Worm (Caenorhabditis elegans): ENCODE results near the gene F26D11.12.

The F26D11.12 gene

DNA sequence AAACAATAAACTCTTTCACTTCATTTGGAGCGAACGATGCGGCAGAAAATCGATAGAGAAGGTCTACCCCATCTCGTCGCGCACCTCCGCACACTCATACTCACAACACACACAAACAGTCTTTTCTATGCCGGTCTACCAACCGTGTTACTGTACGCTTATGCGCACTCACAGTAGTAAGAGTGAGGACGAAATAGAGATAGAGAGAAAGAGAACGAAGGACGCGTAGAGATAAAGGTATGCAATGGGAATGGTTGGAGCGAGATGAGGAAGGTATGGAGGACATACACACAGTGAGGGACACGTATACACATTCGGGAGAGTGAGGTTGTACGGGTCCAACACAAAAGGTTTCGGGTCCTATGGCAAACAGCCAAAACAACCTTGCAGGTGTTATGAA lies 23.7 kb upstream of the F26D11.12 start (continued):
- TF ChIP-seq D1046.2 (GFP tag; IDR thresholded peaks at IDR 0.05) (no peak), daf-8 (GFP tag; IDR thresholded peaks at IDR 0.05) (no peak), lim-7 (GFP tag; IDR thresholded peaks at IDR 0.05) (no peak), ceh-32 (tag; optimal IDR thresholded peaks at IDR 0.05; ENCODE audit: poor library complexity) (no peak), lin-38 (GFP tag; IDR thresholded peaks at IDR 0.05) (no peak), snpc-1.2 (GFP tag; IDR thresholded peaks at IDR 0.05) (no peak), daf-16 (GFP tag; optimal IDR thresholded peaks at IDR 0.05) (no peak), daf-16 (tag; optimal IDR thresholded peaks at IDR 0.05) (peak; percentile 36), cey-2 (tag; optimal IDR thresholded peaks at IDR 0.05; ENCODE audit: borderline replicate concordance, insufficient read depth) (no peak), ceh-62 (tag; optimal IDR thresholded peaks at IDR 0.05) (no peak), hlh-11 (tag; optimal IDR thresholded peaks at IDR 0.05) (peak; percentile 52), dmd-8 (GFP tag; IDR thresholded peaks at IDR 0.05) (no peak), ceh-28 (tag; optimal IDR thresholded peaks at IDR 0.05) (no peak), aly-2 (tag; optimal IDR thresholded peaks at IDR 0.05) (no peak), ztf-11 (tag; optimal IDR thresholded peaks at IDR 0.05) (no peak), lin-13 (GFP tag; optimal IDR thresholded peaks at IDR 0.05) (no peak), spr-3 (GFP tag; optimal IDR thresholded peaks at IDR 0.05) (no peak), lsy-2 (tag; optimal IDR thresholded peaks at IDR 0.05) (peak in 1 of 2 experiments; percentile 54), ceh-20 (GFP tag; IDR thresholded peaks at IDR 0.05) (no peak), zip-11 (GFP tag; IDR thresholded peaks at IDR 0.05) (no peak), pqm-1 (tag; optimal IDR thresholded peaks at IDR 0.05) (no peak), gei-8 (GFP tag; optimal IDR thresholded peaks at IDR 0.05) (no peak), unc-39 (tag; optimal IDR thresholded peaks at IDR 0.05) (no peak), sdz-12 (GFP tag; optimal IDR thresholded peaks at IDR 0.05) (no peak), mdl-1 (tag; optimal IDR thresholded peaks at IDR 0.05) (no peak), mdt-29 (GFP tag; IDR thresholded peaks at IDR 0.05) (no peak), ZK546.5 (tag; optimal IDR thresholded peaks at IDR 0.05) (no peak), R02D3.7 (tag; optimal IDR thresholded peaks at IDR 0.05) (no peak), nhr-77 (tag; optimal IDR thresholded peaks at IDR 0.05) (no peak), jun-1 (tag; optimal IDR thresholded peaks at IDR 0.05) (no peak), zfp-2 (tag; optimal IDR thresholded peaks at IDR 0.05) (no peak), lin-39 (tag; optimal IDR thresholded peaks at IDR 0.05) (no peak), lin-1 (GFP tag; IDR thresholded peaks at IDR 0.05) (no peak), nhr-48 (tag; optimal IDR thresholded peaks at IDR 0.05) (no peak), hlh-30 (tag; optimal IDR thresholded peaks at IDR 0.05; ENCODE audit: insufficient read depth) (no peak), dve-1 (tag; optimal IDR thresholded peaks at IDR 0.05; ENCODE audit: insufficient read depth) (peak; percentile 78), Y75B8A.6 (GFP tag; IDR thresholded peaks at IDR 0.05) (no peak), lin-15B (tag; optimal IDR thresholded peaks at IDR 0.05) (no peak), php-3 (GFP tag; IDR thresholded peaks at IDR 0.05) (no peak), F10B5.3 (tag; optimal IDR thresholded peaks at IDR 0.05) (no peak), duxl-1 (tag; optimal IDR thresholded peaks at IDR 0.05; ENCODE audit: poor library complexity) (no peak), ZK337.2 (GFP tag; IDR thresholded peaks at IDR 0.05) (no peak), hmg-1.1 (GFP tag; IDR thresholded peaks at IDR 0.05) (peak; percentile 52; the same call in 1 of the 2 replicates), zag-1 (tag; optimal IDR thresholded peaks at IDR 0.05) (no peak), daf-19 (GFP tag; conservative IDR thresholded peaks at IDR 0.05) (no peak), dmd-9 (GFP tag; IDR thresholded peaks at IDR 0.05) (no peak), zfp-3 (GFP tag; conservative IDR thresholded peaks at IDR 0.05) (no peak), daf-12 (tag; optimal IDR thresholded peaks at IDR 0.05) (no peak), madf-5 (GFP tag; IDR thresholded peaks at IDR 0.05) (no peak), madf-9 (GFP tag; conservative IDR thresholded peaks at IDR 0.05) (no peak), nhr-111 (GFP tag; optimal IDR thresholded peaks at IDR 0.05) (no peak), hif-1 (tag; optimal IDR thresholded peaks at IDR 0.05) (no peak)

Data from whole organism, L4 larva.